Fruit fly (Drosophila melanogaster): Measurements from ENCODE around the gene CycG.

- TF ChIP-seq Abd-B (GFP tag; optimal IDR thresholded peaks at IDR 0.05) (no peak), Mio (GFP tag; optimal IDR thresholded peaks at IDR 0.05) (peak; percentile 44)
Observed at dm6 chr3R:31592256-31592879, 20.1 kb downstream of the CycG start, which contains the start of gene CG1774.
